Fruit fly (Drosophila melanogaster): ENCODE results near the gene CG4822.

CG4822 gene

DNA sequence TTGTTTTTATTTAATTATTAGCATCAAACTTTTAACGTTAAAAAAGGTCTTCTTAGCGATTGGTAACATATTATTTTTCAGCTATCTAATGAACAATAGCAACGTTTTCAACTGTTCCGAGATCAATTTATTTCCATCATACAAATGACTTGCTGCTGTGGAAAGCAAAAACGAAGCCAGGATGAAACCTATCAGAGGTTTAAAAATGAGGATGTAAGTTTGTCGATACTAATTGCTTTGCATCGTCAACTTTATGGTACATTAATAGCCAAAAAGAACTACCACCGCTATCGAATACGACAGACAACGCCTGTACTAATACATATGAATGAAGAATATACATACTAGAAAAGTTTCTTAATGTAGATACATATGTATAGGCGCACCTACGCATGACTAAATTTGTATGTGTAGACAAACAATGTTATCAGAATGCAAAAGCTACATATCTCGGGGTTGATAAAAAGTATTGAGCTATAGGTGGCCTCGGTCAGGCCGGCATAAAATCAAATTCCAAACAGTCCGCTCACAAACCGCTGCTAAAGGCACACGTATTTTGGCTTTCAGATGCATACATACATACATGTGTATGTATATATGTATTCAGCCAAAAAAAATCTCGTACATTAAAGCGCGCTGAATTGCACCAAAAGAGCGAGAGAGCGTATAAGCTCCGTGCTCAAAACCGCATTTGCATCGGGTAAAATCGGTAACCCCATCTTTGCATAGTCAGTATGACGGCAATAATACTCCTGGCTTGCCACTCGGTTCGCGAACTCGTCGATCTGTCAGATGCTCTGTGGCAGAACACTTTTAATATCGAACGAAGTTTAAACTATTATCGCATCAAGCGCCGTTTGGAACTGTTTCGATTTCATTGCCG, 49.4 kb downstream of the CG4822 start (continued):
- TF ChIP-seq seq (GFP tag; IDR thresholded peaks at IDR 0.05) (no peak), CG1832 (GFP tag; optimal IDR thresholded peaks at IDR 0.05) (no peak), chn (GFP tag; optimal IDR thresholded peaks at IDR 0.05) (no peak), insv (GFP tag; optimal IDR thresholded peaks at IDR 0.05) (no peak), CG12104 (GFP tag; optimal IDR thresholded peaks at IDR 0.05) (no peak), CG12155 (GFP tag; optimal IDR thresholded peaks at IDR 0.05) (no peak), E2f1 (GFP tag; IDR thresholded peaks at IDR 0.05) (no peak), CG1792 (GFP tag; optimal IDR thresholded peaks at IDR 0.05) (no peak), kah (GFP tag; optimal IDR thresholded peaks at IDR 0.05) (no peak), CG11398 (GFP tag; optimal IDR thresholded peaks at IDR 0.05) (no peak), CG11695 (GFP tag; IDR thresholded peaks at IDR 0.05) (no peak), CG9727 (GFP tag; optimal IDR thresholded peaks at IDR 0.05) (no peak), da (GFP tag; optimal IDR thresholded peaks at IDR 0.05) (no peak), Dll (GFP tag; IDR thresholded peaks at IDR 0.05; ENCODE audit: partially characterized antibody) (peak; percentile 41; the same call in 1 of the 4 replicates), CG31388 (GFP tag; optimal IDR thresholded peaks at IDR 0.05) (no peak), lab (GFP tag; optimal IDR thresholded peaks at IDR 0.05) (no peak), BtbVII (GFP tag; optimal IDR thresholded peaks at IDR 0.05) (no peak), cad (GFP tag; optimal IDR thresholded peaks at IDR 0.05) (no peak), Dbx (GFP tag; IDR thresholded peaks at IDR 0.05) (0 out of 3 replicates have a peak, but pooled peaks have one; percentile 24), cato (GFP tag; optimal IDR thresholded peaks at IDR 0.05; ENCODE audit: borderline replicate concordance) (no peak), CG7372 (GFP tag; IDR thresholded peaks at IDR 0.05) (no peak), bbx (GFP tag; IDR thresholded peaks at IDR 0.05; ENCODE audit: partially characterized antibody) (0 out of 2 replicates have a peak, but pooled peaks have one; percentile 11), abd-A (tag; optimal IDR thresholded peaks at IDR 0.05) (no peak), gcm2 (GFP tag; optimal IDR thresholded peaks at IDR 0.05) (no peak), CG13775 (GFP tag; optimal IDR thresholded peaks at IDR 0.05) (no peak), Camta (GFP tag; optimal IDR thresholded peaks at IDR 0.05) (no peak), vfl (GFP tag; optimal IDR thresholded peaks at IDR 0.05) (no peak), B-H1 (GFP tag; IDR thresholded peaks at IDR 0.05) (no peak), CG3726 (GFP tag; IDR thresholded peaks at IDR 0.05) (no peak), CG17912 (GFP tag; optimal IDR thresholded peaks at IDR 0.05) (no peak), amos (GFP tag; IDR thresholded peaks at IDR 0.05; ENCODE audit: partially characterized antibody) (peak; percentile 35; the same call in 1 of the 2 replicates), zen (tag; optimal IDR thresholded peaks at IDR 0.05) (no peak), toy (GFP tag; IDR thresholded peaks at IDR 0.05) (no peak), vnd (GFP tag; IDR thresholded peaks at IDR 0.05; ENCODE audit: partially characterized antibody) (no peak), ci (GFP tag; IDR thresholded peaks at IDR 0.05) (peak; percentile 24; the same call in 1 of the 3 replicates), CG1024 (GFP tag; IDR thresholded peaks at IDR 0.05) (no peak), ato (GFP tag; IDR thresholded peaks at IDR 0.05; ENCODE audit: partially characterized antibody) (no peak), gem (tag; optimal IDR thresholded peaks at IDR 0.05) (peak; percentile 3), Hr51 (GFP tag; optimal IDR thresholded peaks at IDR 0.05) (no peak), HLHmδ (GFP tag; optimal IDR thresholded peaks at IDR 0.05) (no peak), Vsx1 (GFP tag; optimal IDR thresholded peaks at IDR 0.05) (no peak), Hey (tag; optimal IDR thresholded peaks at IDR 0.05) (no peak), CG13287 (GFP tag; IDR thresholded peaks at IDR 0.05; ENCODE audit: partially characterized antibody) (0 out of 2 replicates have a peak, but pooled peaks have one; percentile 18), CG18262 (tag; optimal IDR thresholded peaks at IDR 0.05) (no peak), croc (GFP tag; conservative IDR thresholded peaks at IDR 0.05) (no peak), CG16813 (GFP tag; IDR thresholded peaks at IDR 0.05; ENCODE audit: partially characterized antibody) (no peak), CG10209 (GFP tag; optimal IDR thresholded peaks at IDR 0.05) (no peak), bcd (GFP tag; optimal IDR thresholded peaks at IDR 0.05) (no peak)

Measured in whole organism, embryonic.